Fruit fly (Drosophila melanogaster): ENCODE results near the gene CG32240.

Gene CG32240

DNA sequence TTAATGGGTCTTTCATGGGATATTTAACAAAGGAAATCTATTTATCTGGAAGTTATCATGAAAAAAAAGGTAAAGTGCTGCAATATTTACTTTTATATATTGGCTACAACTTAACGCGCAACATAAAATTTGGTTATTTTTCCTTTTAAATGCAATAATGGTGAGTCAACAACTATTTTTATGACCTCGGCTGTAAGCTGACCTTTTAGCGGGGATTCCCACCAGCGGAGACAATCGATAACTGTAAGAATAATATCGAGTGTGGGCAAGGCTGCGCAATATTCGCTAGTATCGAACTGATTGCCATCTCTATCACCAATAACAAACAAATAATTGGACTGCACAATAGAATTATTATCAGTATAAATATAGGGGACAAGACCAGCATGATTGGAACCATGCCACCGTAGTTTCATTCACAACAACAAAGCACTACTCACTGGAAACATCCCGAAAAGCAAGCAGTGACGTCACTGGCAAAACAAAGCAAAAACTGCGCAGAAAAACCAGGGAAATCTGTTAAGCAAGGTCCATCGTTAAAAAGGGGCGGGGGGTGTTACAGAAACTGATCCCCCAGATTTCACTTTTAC is 21.8 kb upstream of the CG32240 start, which contains the start of gene Syx17 (continued):
- peak; percentile 9 for TF ChIP-seq CG9797 (GFP tag; optimal IDR thresholded peaks at IDR 0.05)
- TF ChIP-seq sc (optimal IDR thresholded peaks at IDR 0.05), result no peak
- no peak for TF ChIP-seq sc (GFP tag; optimal IDR thresholded peaks at IDR 0.05)
- TF ChIP-seq CG12071 (GFP tag; optimal IDR thresholded peaks at IDR 0.05), result peak; percentile 35
- TF ChIP-seq gt (GFP tag; IDR thresholded peaks at IDR 0.05), result no peak
- no peak for TF ChIP-seq BtbVII (GFP tag; optimal IDR thresholded peaks at IDR 0.05)
- TF ChIP-seq CG7987 (GFP tag; optimal IDR thresholded peaks at IDR 0.05), result peak; percentile 60
- peak; percentile 29 for TF ChIP-seq fd64A (GFP tag; optimal IDR thresholded peaks at IDR 0.05)
- TF ChIP-seq sna (GFP tag; IDR thresholded peaks at IDR 0.05; ENCODE audit: partially characterized antibody), result peak; percentile 81
- TF ChIP-seq CG17186 (GFP tag; optimal IDR thresholded peaks at IDR 0.05), result peak; percentile 97
- TF ChIP-seq Neu2 (GFP tag; optimal IDR thresholded peaks at IDR 0.05; ENCODE audit: borderline replicate concordance), result no peak
- TF ChIP-seq CG12942 (GFP tag; optimal IDR thresholded peaks at IDR 0.05), result peak; percentile 17
- TF ChIP-seq CG6175 (GFP tag; IDR thresholded peaks at IDR 0.05), result no peak
- peak; percentile 52 for TF ChIP-seq lbe (GFP tag; optimal IDR thresholded peaks at IDR 0.05)
- TF ChIP-seq sob (GFP tag; IDR thresholded peaks at IDR 0.05), result peak; percentile 71
- TF ChIP-seq CG17385 (GFP tag; optimal IDR thresholded peaks at IDR 0.05), result peak; percentile 18
- TF ChIP-seq vnd (GFP tag; IDR thresholded peaks at IDR 0.05; ENCODE audit: partially characterized antibody), result peak; percentile 83
- peak; percentile 51 for TF ChIP-seq CG6765 (GFP tag; optimal IDR thresholded peaks at IDR 0.05)
- peak; percentile 62 for TF ChIP-seq az2 (GFP tag; optimal IDR thresholded peaks at IDR 0.05)
- TF ChIP-seq prd (optimal IDR thresholded peaks at IDR 0.05), result no peak
- peak; percentile 53; the same call in 2 of the 3 replicates for TF ChIP-seq prd (GFP tag; IDR thresholded peaks at IDR 0.05)
- TF ChIP-seq CG17829 (tag; optimal IDR thresholded peaks at IDR 0.05), result peak; percentile 71
- peak; percentile 11 for TF ChIP-seq CG12236 (GFP tag; optimal IDR thresholded peaks at IDR 0.05)
- no peak for TF ChIP-seq CG10431 (GFP tag; optimal IDR thresholded peaks at IDR 0.05)
- TF ChIP-seq CG10321 (GFP tag; IDR thresholded peaks at IDR 0.05), result no peak
- TF ChIP-seq hth (optimal IDR thresholded peaks at IDR 0.05), result no peak
- no peak for TF ChIP-seq CG1832 (GFP tag; optimal IDR thresholded peaks at IDR 0.05)
- peak; percentile 99 for TF ChIP-seq Dref (GFP tag; IDR thresholded peaks at IDR 0.05)
- peak; percentile 98 for TF ChIP-seq CG3838 (GFP tag; optimal IDR thresholded peaks at IDR 0.05)
- TF ChIP-seq Fer3 (tag; optimal IDR thresholded peaks at IDR 0.05), result peak; percentile 38
- TF ChIP-seq bcd (GFP tag; optimal IDR thresholded peaks at IDR 0.05), result peak; percentile 51
- peak; percentile 21 for TF ChIP-seq tup (GFP tag; optimal IDR thresholded peaks at IDR 0.05)
- TF ChIP-seq emc (GFP tag; optimal IDR thresholded peaks at IDR 0.05), result no peak
- no peak for TF ChIP-seq z (GFP tag; IDR thresholded peaks at IDR 0.05)
- TF ChIP-seq bowl (GFP tag; IDR thresholded peaks at IDR 0.05), result no peak
- no peak for TF ChIP-seq Kr (GFP tag; optimal IDR thresholded peaks at IDR 0.05)
- TF ChIP-seq Hr51 (GFP tag; optimal IDR thresholded peaks at IDR 0.05), result peak; percentile 60 to 74
- peak; percentile 84 for TF ChIP-seq hbn (GFP tag; IDR thresholded peaks at IDR 0.05; ENCODE audit: partially characterized antibody)
- TF ChIP-seq corto (GFP tag; optimal IDR thresholded peaks at IDR 0.05), result peak; percentile 4
- TF ChIP-seq sens-2 (GFP tag; IDR thresholded peaks at IDR 0.05), result 0 out of 2 replicates have a peak, but pooled peaks have one; percentile 11
- peak; percentile 67 for TF ChIP-seq CG10267 (tag; optimal IDR thresholded peaks at IDR 0.05)
- TF ChIP-seq H2.0 (GFP tag; IDR thresholded peaks at IDR 0.05), result peak; percentile 45; the same call in 1 of the 2 replicates
- peak; percentile 95 for TF ChIP-seq bbx (GFP tag; IDR thresholded peaks at IDR 0.05; ENCODE audit: partially characterized antibody)
- TF ChIP-seq nerfin-1 (tag; optimal IDR thresholded peaks at IDR 0.05), result peak; percentile 2
- peak; percentile 25; the same call in 1 of the 2 replicates for TF ChIP-seq CG4360 (GFP tag; IDR thresholded peaks at IDR 0.05)
- TF ChIP-seq CG12659 (GFP tag; optimal IDR thresholded peaks at IDR 0.05), result peak; percentile 74
- TF ChIP-seq Poxn (GFP tag; IDR thresholded peaks at IDR 0.05), result no peak
- peak; percentile 53 for TF ChIP-seq Sox102F (GFP tag; optimal IDR thresholded peaks at IDR 0.05)
- peak; percentile 59 for TF ChIP-seq Meics (GFP tag; optimal IDR thresholded peaks at IDR 0.05)
- TF ChIP-seq Sry-β (GFP tag; optimal IDR thresholded peaks at IDR 0.05), result peak; percentile 35

Data from whole organism, embryonic.